Worm (Caenorhabditis elegans): ENCODE results near the gene srbc-3.

ce11 chrV:3301898-3302297, 6.4 kb upstream of the srbc-3 start, which contains the start of gene srbc-1:
- TF ChIP-seq W03F9.2 (tag; optimal IDR thresholded peaks at IDR 0.05), result no peak
- no peak for TF ChIP-seq him-1 (tag; optimal IDR thresholded peaks at IDR 0.05)
